Worm (Caenorhabditis elegans): ENCODE measurements around the gene Y110A2AL.7.

Y110A2AL.7 gene

ce11 chrII:2857559-2857958 lies 14.6 kb upstream of the Y110A2AL.7 start:
- TF ChIP-seq ceh-62 (tag; optimal IDR thresholded peaks at IDR 0.05), result no peak
- no peak for TF ChIP-seq snpc-4 (tag; optimal IDR thresholded peaks at IDR 0.05)
- no peak for TF ChIP-seq lir-3 (tag; optimal IDR thresholded peaks at IDR 0.05)
- TF ChIP-seq F10B5.3 (tag; optimal IDR thresholded peaks at IDR 0.05), result no peak
- no peak for TF ChIP-seq daf-12 (tag; optimal IDR thresholded peaks at IDR 0.05)
- no peak for TF ChIP-seq set-16 (GFP tag; IDR thresholded peaks at IDR 0.05)
- TF ChIP-seq lim-7 (GFP tag; IDR thresholded peaks at IDR 0.05), result no peak
- TF ChIP-seq Y48G9A.11 (GFP tag; IDR thresholded peaks at IDR 0.05), result no peak
- no peak for TF ChIP-seq F49E8.2 (tag; optimal IDR thresholded peaks at IDR 0.05; ENCODE audit: borderline replicate concordance)
- no peak for TF ChIP-seq hif-1 (tag; optimal IDR thresholded peaks at IDR 0.05)
- TF ChIP-seq php-3 (GFP tag; IDR thresholded peaks at IDR 0.05), result no peak
- TF ChIP-seq nhr-28 (tag; optimal IDR thresholded peaks at IDR 0.05), result peak; percentile 98
- peak; percentile 22; the same call in 1 of the 2 replicates for TF ChIP-seq nhr-41 (GFP tag; IDR thresholded peaks at IDR 0.05)
- peak in 1 of 2 experiments; percentile 15 for TF ChIP-seq mdl-1 (tag; optimal IDR thresholded peaks at IDR 0.05)
- peak; percentile 40 for TF ChIP-seq hlh-11 (tag; optimal IDR thresholded peaks at IDR 0.05)
- TF ChIP-seq Y5F2A.4 (GFP tag; optimal IDR thresholded peaks at IDR 0.05), result no peak
- TF ChIP-seq sdz-12 (GFP tag; optimal IDR thresholded peaks at IDR 0.05), result no peak
- no peak for TF ChIP-seq nhr-25 (tag; optimal IDR thresholded peaks at IDR 0.05; ENCODE audit: borderline replicate concordance, insufficient read depth)
- TF ChIP-seq mxl-3 (GFP tag; optimal IDR thresholded peaks at IDR 0.05), result peak; percentile 4
- TF ChIP-seq ceh-28 (tag; optimal IDR thresholded peaks at IDR 0.05), result no peak
- no peak for TF ChIP-seq zip-2 (tag; optimal IDR thresholded peaks at IDR 0.05)
- TF ChIP-seq T20F7.1 (GFP tag; optimal IDR thresholded peaks at IDR 0.05), result no peak
- TF ChIP-seq F26F4.8 (GFP tag; conservative IDR thresholded peaks at IDR 0.05), result no peak
- peak; percentile 58 for TF ChIP-seq nhr-48 (tag; optimal IDR thresholded peaks at IDR 0.05)
- no peak for TF ChIP-seq R02D3.7 (tag; optimal IDR thresholded peaks at IDR 0.05)
- TF ChIP-seq unc-39 (tag; optimal IDR thresholded peaks at IDR 0.05), result no peak
- no peak for TF ChIP-seq daf-16 (GFP tag; optimal IDR thresholded peaks at IDR 0.05)
- TF ChIP-seq daf-16 (tag; optimal IDR thresholded peaks at IDR 0.05), result no peak
- no peak for TF ChIP-seq dmd-6 (GFP tag; IDR thresholded peaks at IDR 0.05)
- peak; percentile 28 for TF ChIP-seq aha-1 (tag)
- TF ChIP-seq spr-1 (tag; optimal IDR thresholded peaks at IDR 0.05), result no peak
- no peak for TF ChIP-seq egl-27 (tag; optimal IDR thresholded peaks at IDR 0.05)

ce11 chrII:2856114-2856513 lies 13.1 kb upstream of the Y110A2AL.7 start:
- TF ChIP-seq hlh-11 (tag; optimal IDR thresholded peaks at IDR 0.05) (peak; percentile 36), nhr-28 (tag; optimal IDR thresholded peaks at IDR 0.05) (peak; percentile 82), unc-62 (GFP tag; optimal IDR thresholded peaks at IDR 0.05 in 1 of 2) (no peak), unc-62 (tag; optimal IDR thresholded peaks at IDR 0.05) (no peak)

ce11 chrII:2854794-2855193 lies 11.8 kb upstream of the Y110A2AL.7 start:
- no peak for TF ChIP-seq daf-12 (tag; optimal IDR thresholded peaks at IDR 0.05)
- TF ChIP-seq cey-2 (tag; optimal IDR thresholded peaks at IDR 0.05; ENCODE audit: borderline replicate concordance, insufficient read depth), result no peak
- TF ChIP-seq Y5F2A.4 (GFP tag; optimal IDR thresholded peaks at IDR 0.05), result no peak
- TF ChIP-seq hif-1 (tag; optimal IDR thresholded peaks at IDR 0.05), result no peak
- no peak for TF ChIP-seq daf-16 (GFP tag; optimal IDR thresholded peaks at IDR 0.05)
- no peak for TF ChIP-seq daf-16 (tag; optimal IDR thresholded peaks at IDR 0.05)
- TF ChIP-seq hlh-30 (tag; optimal IDR thresholded peaks at IDR 0.05; ENCODE audit: insufficient read depth), result peak; percentile 14
- no peak for TF ChIP-seq jun-1 (tag; optimal IDR thresholded peaks at IDR 0.05)
- no peak for TF ChIP-seq php-3 (GFP tag; IDR thresholded peaks at IDR 0.05)
- TF ChIP-seq hlh-11 (tag; optimal IDR thresholded peaks at IDR 0.05), result peak; percentile 52
- TF ChIP-seq mep-1 (tag; optimal IDR thresholded peaks at IDR 0.05), result no peak
- TF ChIP-seq nhr-25 (tag; optimal IDR thresholded peaks at IDR 0.05; ENCODE audit: borderline replicate concordance, insufficient read depth), result peak; percentile 15
- TF ChIP-seq madf-9 (GFP tag; conservative IDR thresholded peaks at IDR 0.05), result no peak
- TF ChIP-seq F10B5.3 (tag; optimal IDR thresholded peaks at IDR 0.05), result no peak
- no peak for TF ChIP-seq ceh-44 (GFP tag; IDR thresholded peaks at IDR 0.05)
- no peak for TF ChIP-seq gei-8 (GFP tag; optimal IDR thresholded peaks at IDR 0.05)
- TF ChIP-seq snpc-4 (tag; optimal IDR thresholded peaks at IDR 0.05), result no peak
- TF ChIP-seq fos-1 (tag; optimal IDR thresholded peaks at IDR 0.05), result no peak
- no peak for TF ChIP-seq F37D6.2 (tag; optimal IDR thresholded peaks at IDR 0.05)
- no peak for TF ChIP-seq tra-1 (GFP tag; IDR thresholded peaks at IDR 0.05)
- no peak for TF ChIP-seq lin-39 (tag; optimal IDR thresholded peaks at IDR 0.05)
- no peak for TF ChIP-seq D1046.2 (GFP tag; IDR thresholded peaks at IDR 0.05)
- no peak for TF ChIP-seq daf-19 (GFP tag; conservative IDR thresholded peaks at IDR 0.05)
- TF ChIP-seq nhr-111 (GFP tag; optimal IDR thresholded peaks at IDR 0.05), result no peak
- TF ChIP-seq dpl-1 (GFP tag; optimal IDR thresholded peaks at IDR 0.05), result no peak
